Worm (Caenorhabditis elegans): ENCODE measurements around the gene T16H12.3.

T16H12.3 gene

ce11 chrIII:10123586-10124233 lies 40.6 kb upstream of the T16H12.3 start, which contains the start of gene ttll-4 (continued):
- TF ChIP-seq sptf-2 (GFP tag; optimal IDR thresholded peaks at IDR 0.05): no peak
- TF ChIP-seq nfyb-1 (GFP tag; IDR thresholded peaks at IDR 0.05): no peak
- peak; percentile 29; the same call in 1 of the 2 replicates for TF ChIP-seq cebp-1 (GFP tag; IDR thresholded peaks at IDR 0.05)
- TF ChIP-seq cebp-1 (tag; optimal IDR thresholded peaks at IDR 0.05): peak; percentile 28
- TF ChIP-seq akir-1 (GFP tag; optimal IDR thresholded peaks at IDR 0.05): no peak
- TF ChIP-seq Y56A3A.18 (GFP tag; IDR thresholded peaks at IDR 0.05): no peak
- no peak for TF ChIP-seq athp-1 (tag; optimal IDR thresholded peaks at IDR 0.05)
- no peak for TF ChIP-seq Y53G8AR.9 (GFP tag; conservative IDR thresholded peaks at IDR 0.05)
- TF ChIP-seq aptf-2 (GFP tag; conservative IDR thresholded peaks at IDR 0.05): no peak
- TF ChIP-seq K11D2.4 (GFP tag; IDR thresholded peaks at IDR 0.05): no peak
- no peak for TF ChIP-seq ekl-4 (GFP tag; IDR thresholded peaks at IDR 0.05)
- no peak for TF ChIP-seq madf-10 (tag; optimal IDR thresholded peaks at IDR 0.05)
- no peak for TF ChIP-seq C17E4.6 (GFP tag; IDR thresholded peaks at IDR 0.05)
- peak; percentile 15 for TF ChIP-seq lin-54 (GFP tag; optimal IDR thresholded peaks at IDR 0.05)
- no peak for TF ChIP-seq mel-28 (tag; optimal IDR thresholded peaks at IDR 0.05; ENCODE audit: borderline replicate concordance)
- no peak for TF ChIP-seq hsf-1 (GFP tag; IDR thresholded peaks at IDR 0.05)
- TF ChIP-seq F23B12.7 (tag; optimal IDR thresholded peaks at IDR 0.05; ENCODE audit: insufficient read depth): no peak
- no peak for TF ChIP-seq zim-3 (tag; optimal IDR thresholded peaks at IDR 0.05)
- TF ChIP-seq ztf-26 (tag; optimal IDR thresholded peaks at IDR 0.05): no peak
- TF ChIP-seq ztf-28 (GFP tag; IDR thresholded peaks at IDR 0.05): 0 out of 2 replicates have a peak, but pooled peaks have one; percentile 64
- TF ChIP-seq ztf-6 (GFP tag; IDR thresholded peaks at IDR 0.05): no peak
- no peak for TF ChIP-seq xnd-1 (tag; optimal IDR thresholded peaks at IDR 0.05)
- no peak for TF ChIP-seq nhr-80 (tag; optimal IDR thresholded peaks at IDR 0.05)
- TF ChIP-seq ceh-79 (tag; optimal IDR thresholded peaks at IDR 0.05): no peak
- TF ChIP-seq hlh-12 (tag; optimal IDR thresholded peaks at IDR 0.05): no peak
- no peak for TF ChIP-seq mxl-1 (tag; optimal IDR thresholded peaks at IDR 0.05)
- TF ChIP-seq lir-1 (GFP tag; conservative IDR thresholded peaks at IDR 0.05): peak; percentile 36; the same call in 1 of the 2 replicates
- 0 out of 2 replicates have a peak, but pooled peaks have one; percentile 75 for TF ChIP-seq madf-3 (GFP tag; IDR thresholded peaks at IDR 0.05)
- TF ChIP-seq ceh-91 (GFP tag; IDR thresholded peaks at IDR 0.05): peak; percentile 46; the same call in 1 of the 2 replicates
- no peak for TF ChIP-seq F39B2.1 (GFP tag; IDR thresholded peaks at IDR 0.05)
- TF ChIP-seq nhr-27 (tag; optimal IDR thresholded peaks at IDR 0.05): no peak
- no peak for TF ChIP-seq madf-8 (GFP tag; conservative IDR thresholded peaks at IDR 0.05)
- no peak for TF ChIP-seq ZK185.1 (tag; optimal IDR thresholded peaks at IDR 0.05; ENCODE audit: poor library complexity, severe bottlenecking)
- TF ChIP-seq somi-1 (GFP tag; optimal IDR thresholded peaks at IDR 0.05): no peak
- no peak for TF ChIP-seq egl-18 (GFP tag; IDR thresholded peaks at IDR 0.05)
- no peak for TF ChIP-seq ztf-3 (GFP tag; optimal IDR thresholded peaks at IDR 0.05)
- TF ChIP-seq snpc-3.4 (tag; optimal IDR thresholded peaks at IDR 0.05): no peak
- TF ChIP-seq ceh-58 (GFP tag; IDR thresholded peaks at IDR 0.05): no peak
- no peak for TF ChIP-seq F49E8.2 (tag; optimal IDR thresholded peaks at IDR 0.05; ENCODE audit: insufficient read depth)
- TF ChIP-seq cebp-2 (GFP tag; IDR thresholded peaks at IDR 0.05): no peak
- TF ChIP-seq T07F8.4 (tag; optimal IDR thresholded peaks at IDR 0.05): no peak
- TF ChIP-seq die-1 (tag; optimal IDR thresholded peaks at IDR 0.05): no peak
- TF ChIP-seq sdz-38 (tag; optimal IDR thresholded peaks at IDR 0.05): no peak
- no peak for TF ChIP-seq ets-4 (GFP tag; optimal IDR thresholded peaks at IDR 0.05)
- no peak for TF ChIP-seq nfya-2 (GFP tag; IDR thresholded peaks at IDR 0.05)
- TF ChIP-seq egrh-3 (GFP tag; IDR thresholded peaks at IDR 0.05): peak; percentile 63
- TF ChIP-seq ama-1 (optimal IDR thresholded peaks at IDR 0.05): no peak
- TF ChIP-seq ama-1 (GFP tag; optimal IDR thresholded peaks at IDR 0.05): no peak
- TF ChIP-seq F52B5.7 (tag; optimal IDR thresholded peaks at IDR 0.05): no peak

Measured in whole organism, young adult.